Worm (Caenorhabditis elegans) whole organism, L4 larva: Measurements from ENCODE around the gene R11E3.1.

Experiments used
- D1046.2 ChIP-seq: fragments of 200-800 bp; sonication (Bioruptor generic); IDR thresholded peaks from 2 replicates; pipeline ENCODE4 v1.3.6; 2022; ENCODE audit warnings: missing genetic modification characterization, missing compliant biosample characterization
- F10B5.3 ChIP-seq: sonication (generic microtip); optimal IDR thresholded peaks from 2 replicates; lab custom pipeline; 2016; ENCODE audit warnings: mild to moderate bottlenecking, missing genetic modification characterization, missing compliant biosample characterization
- F37D6.2 ChIP-seq: sonication (generic microtip); optimal IDR thresholded peaks from 2 replicates; lab custom pipeline; 2016; ENCODE audit warnings: mild to moderate bottlenecking, missing genetic modification characterization, missing compliant biosample characterization
- Y48G9A.11 ChIP-seq: fragments of 200-800 bp; sonication (Bioruptor generic); IDR thresholded peaks from 2 replicates; pipeline ENCODE4 v1.3.6; 2022; ENCODE audit warnings: missing genetic modification reagents, missing genetic modification characterization, missing compliant biosample characterization
- Y75B8A.6 ChIP-seq: fragments of 200-800 bp; sonication (Bioruptor generic); IDR thresholded peaks from 2 replicates; pipeline ENCODE4 v1.3.6; 2022; ENCODE audit warnings: missing genetic modification reagents, missing genetic modification characterization, missing compliant biosample characterization
- ZK337.2 ChIP-seq: fragments of 200-800 bp; sonication (Bioruptor generic); IDR thresholded peaks from 2 replicates; pipeline ENCODE4 v1.3.6; 2022; ENCODE audit warnings: missing genetic modification reagents, missing genetic modification characterization, missing compliant biosample characterization
- aha-1 ChIP-seq: fragments of 150-350 bp; peaks from one replicate; lab custom pipeline; 2014; ENCODE audit warnings: missing biosample characterization, missing genetic modification characterization
- ama-1 ChIP-seq: fragments of 150-350 bp; optimal IDR thresholded peaks from 2 replicates; lab custom pipeline; 2014; ENCODE audit warnings: inconsistent platforms, mixed read lengths
- arid-1 ChIP-seq: fragments of 200-800 bp; sonication (Bioruptor generic); conservative IDR thresholded peaks from 2 replicates; pipeline ENCODE4 v1.3.6; 2022; ENCODE audit warnings: missing genetic modification reagents, missing genetic modification characterization, missing compliant biosample characterization
- ceh-20 ChIP-seq: fragments of 200-800 bp; sonication (Bioruptor generic); IDR thresholded peaks from 2 replicates; pipeline ENCODE4 v1.3.6; 2022; ENCODE audit warnings: missing genetic modification reagents, missing genetic modification characterization, missing compliant biosample characterization
- ceh-32 ChIP-seq: sonication (generic microtip); optimal IDR thresholded peaks from 2 replicates; lab custom pipeline; 2016; ENCODE audit warnings: mild to moderate bottlenecking, missing genetic modification characterization, missing compliant biosample characterization; ENCODE audit not compliant: poor library complexity
- ceh-44 ChIP-seq: fragments of 200-800 bp; sonication (Bioruptor generic); IDR thresholded peaks from 2 replicates; pipeline ENCODE4 v1.3.6; 2022; ENCODE audit warnings: missing genetic modification reagents, missing genetic modification characterization, missing compliant biosample characterization
- ceh-62 ChIP-seq: sonication (generic microtip); optimal IDR thresholded peaks from 2 replicates; lab custom pipeline; 2017; ENCODE audit warnings: missing biosample characterization, missing genetic modification characterization
- ces-1 ChIP-seq: fragments of 150-350 bp; sonication (generic microtip); optimal IDR thresholded peaks from 4 replicates; lab custom pipeline; 2014; ENCODE audit warnings: missing biosample characterization, missing genetic modification reagents, missing genetic modification characterization
- cey-2 ChIP-seq: sonication (generic microtip); optimal IDR thresholded peaks from 3 replicates; lab custom pipeline; 2017; ENCODE audit warnings: missing genetic modification characterization, mild to moderate bottlenecking, missing compliant biosample characterization, antibody characterized with exemption, borderline replicate concordance; ENCODE audit not compliant: insufficient read depth
- ctbp-1 ChIP-seq: fragments of 200-800 bp; sonication (Bioruptor generic); IDR thresholded peaks from 2 replicates; pipeline ENCODE4 v1.3.6; 2022; ENCODE audit warnings: missing genetic modification reagents, missing genetic modification characterization, missing compliant biosample characterization
- daf-19 ChIP-seq: fragments of 200-800 bp; sonication (Bioruptor generic); conservative IDR thresholded peaks from 2 replicates; pipeline ENCODE4 v1.3.6; 2022; ENCODE audit warnings: missing genetic modification characterization, missing compliant biosample characterization
- daf-8 ChIP-seq: fragments of 200-800 bp; sonication (Bioruptor generic); IDR thresholded peaks from 2 replicates; pipeline ENCODE4 v1.3.6; 2022; ENCODE audit warnings: missing genetic modification characterization, missing compliant biosample characterization
- dpl-1 ChIP-seq: fragments of 150-350 bp; optimal IDR thresholded peaks from 2 replicates; lab custom pipeline; 2014; ENCODE audit warnings: missing biosample characterization, missing genetic modification reagents, missing genetic modification characterization
- duxl-1 ChIP-seq: sonication (generic microtip); optimal IDR thresholded peaks from 2 replicates; lab custom pipeline; 2016; ENCODE audit warnings: mild to moderate bottlenecking, missing genetic modification characterization, moderate library complexity, missing compliant biosample characterization; ENCODE audit not compliant: poor library complexity
- egl-43 ChIP-seq: fragments of 200-800 bp; sonication (Bioruptor generic); IDR thresholded peaks from 2 replicates; pipeline ENCODE4 v1.3.6; 2022; ENCODE audit warnings: missing genetic modification reagents, missing genetic modification characterization, missing compliant biosample characterization
- fkh-10 ChIP-seq: fragments of 150-350 bp; optimal IDR thresholded peaks from 2 replicates; lab custom pipeline; 2014; ENCODE audit warnings: missing biosample characterization, missing genetic modification reagents, missing genetic modification characterization
- fos-1 ChIP-seq: fragments of 150-350 bp; optimal IDR thresholded peaks from 2 replicates; lab custom pipeline; 2014; ENCODE audit warnings: missing biosample characterization, missing genetic modification characterization
- hlh-11 ChIP-seq: fragments of 200-800 bp; sonication (Bioruptor generic); optimal IDR thresholded peaks from 2 replicates; lab custom pipeline; 2018; ENCODE audit warnings: mild to moderate bottlenecking, missing genetic modification characterization, missing compliant biosample characterization
- hmg-1.1 ChIP-seq: fragments of 200-800 bp; sonication (Bioruptor generic); IDR thresholded peaks from 2 replicates; pipeline ENCODE4 v1.3.6; 2022; ENCODE audit warnings: missing genetic modification reagents, missing genetic modification characterization, missing compliant biosample characterization
- lim-7 ChIP-seq: fragments of 200-800 bp; sonication (Bioruptor generic); IDR thresholded peaks from 2 replicates; pipeline ENCODE4 v1.3.6; 2022; ENCODE audit warnings: missing genetic modification characterization, missing compliant biosample characterization
- lin-1 ChIP-seq: fragments of 200-800 bp; sonication (Bioruptor generic); IDR thresholded peaks from 2 replicates; pipeline ENCODE4 v1.3.6; 2022; ENCODE audit warnings: missing genetic modification reagents, missing genetic modification characterization, missing compliant biosample characterization
- lin-13 ChIP-seq: fragments of 150-350 bp; optimal IDR thresholded peaks from 2 replicates; lab custom pipeline; 2014; ENCODE audit warnings: missing biosample characterization, missing genetic modification reagents, missing genetic modification characterization
- lin-15B ChIP-seq: fragments of 150-350 bp; sonication (generic microtip); optimal IDR thresholded peaks from 3 replicates; lab custom pipeline; 2014; ENCODE audit warnings: missing biosample characterization, missing genetic modification characterization
- lin-38 ChIP-seq: fragments of 200-800 bp; sonication (Bioruptor generic); IDR thresholded peaks from 2 replicates; pipeline ENCODE4 v1.3.6; 2022; ENCODE audit warnings: missing genetic modification reagents, missing genetic modification characterization, missing compliant biosample characterization
- lin-39 ChIP-seq: fragments of 150-350 bp; optimal IDR thresholded peaks from 2 replicates; lab custom pipeline; 2014; ENCODE audit warnings: missing biosample characterization, missing genetic modification reagents, missing genetic modification characterization
- mdl-1 ChIP-seq, 2 experiments: fragments of 150-350 bp in 1 of 2; sonication (generic microtip) in 1 of 2; optimal IDR thresholded peaks; 2 replicates each; lab custom pipeline; 2014 to 2017; ENCODE audit warnings: missing biosample characterization in 2 of 2, missing genetic modification characterization in 2 of 2
- mes-2 ChIP-seq: sonication (generic microtip); optimal IDR thresholded peaks from 2 replicates; lab custom pipeline; 2016; ENCODE audit warnings: missing genotype, mild to moderate bottlenecking, missing genetic modification characterization, missing compliant biosample characterization; ENCODE audit not compliant: poor library complexity, severe bottlenecking
- mxl-3 ChIP-seq: fragments of 200-800 bp; sonication (Bioruptor generic); optimal IDR thresholded peaks from 2 replicates; lab custom pipeline; 2018; ENCODE audit warnings: mild to moderate bottlenecking, missing genetic modification characterization, missing compliant biosample characterization
- nhr-10 ChIP-seq: fragments of 150-350 bp; optimal IDR thresholded peaks from 2 replicates; lab custom pipeline; 2014; ENCODE audit warnings: missing biosample characterization, missing genetic modification characterization
- nhr-102 ChIP-seq: sonication (generic microtip); optimal IDR thresholded peaks from 2 replicates; lab custom pipeline; 2016; ENCODE audit warnings: mild to moderate bottlenecking, missing genetic modification characterization, moderate library complexity, missing compliant biosample characterization
- nhr-11 ChIP-seq: fragments of 150-350 bp; optimal IDR thresholded peaks from 2 replicates; lab custom pipeline; 2014; ENCODE audit warnings: missing biosample characterization, missing genetic modification characterization
- nhr-25 ChIP-seq: sonication (generic microtip); optimal IDR thresholded peaks from 2 replicates; lab custom pipeline; 2017; ENCODE audit warnings: missing genetic modification characterization, mild to moderate bottlenecking, missing compliant biosample characterization, antibody characterized with exemption, moderate library complexity, borderline replicate concordance; ENCODE audit not compliant: insufficient read depth
- nhr-41 ChIP-seq: fragments of 200-800 bp; sonication (Bioruptor generic); IDR thresholded peaks from 2 replicates; pipeline ENCODE4 v1.3.6; 2022; ENCODE audit warnings: missing genetic modification reagents, missing genetic modification characterization, missing compliant biosample characterization
- nhr-42 ChIP-seq: fragments of 200-800 bp; sonication (Bioruptor generic); IDR thresholded peaks from 2 replicates; pipeline ENCODE4 v1.3.6; 2022; ENCODE audit warnings: missing genetic modification characterization, missing compliant biosample characterization
- nhr-76 ChIP-seq: fragments of 150-350 bp; optimal IDR thresholded peaks from 2 replicates; lab custom pipeline; 2014; ENCODE audit warnings: missing biosample characterization, missing genetic modification characterization
- nhr-77 ChIP-seq: fragments of 150-350 bp; optimal IDR thresholded peaks from 2 replicates; lab custom pipeline; 2014; ENCODE audit warnings: missing biosample characterization, missing genetic modification characterization
- saeg-2 ChIP-seq: fragments of 200-800 bp; sonication (Bioruptor generic); IDR thresholded peaks from 2 replicates; pipeline ENCODE4 v1.3.6; 2022; ENCODE audit warnings: missing genetic modification reagents, missing genetic modification characterization, missing compliant biosample characterization
- sdz-12 ChIP-seq: fragments of 200-800 bp; sonication (Bioruptor generic); optimal IDR thresholded peaks from 2 replicates; lab custom pipeline; 2018; ENCODE audit warnings: mild to moderate bottlenecking, missing genetic modification characterization, missing compliant biosample characterization
- skn-1 ChIP-seq: fragments of 150-350 bp; optimal IDR thresholded peaks from 2 replicates; lab custom pipeline; 2014; ENCODE audit warnings: missing biosample characterization, missing genetic modification characterization
- snpc-1.2 ChIP-seq: fragments of 200-800 bp; sonication (Bioruptor generic); IDR thresholded peaks from 2 replicates; pipeline ENCODE4 v1.3.6; 2022; ENCODE audit warnings: missing genetic modification reagents, missing genetic modification characterization, missing compliant biosample characterization
- tag-97 ChIP-seq: fragments of 200-800 bp; sonication (Bioruptor generic); IDR thresholded peaks from 2 replicates; pipeline ENCODE4 v1.3.6; 2022; ENCODE audit warnings: missing genetic modification characterization, missing compliant biosample characterization
- unc-130 ChIP-seq: sonication (generic microtip); optimal IDR thresholded peaks from 2 replicates; lab custom pipeline; 2016; ENCODE audit warnings: missing genetic modification reagents, missing genetic modification characterization, missing compliant biosample characterization
- vab-7 ChIP-seq: fragments of 200-800 bp; sonication (Bioruptor generic); IDR thresholded peaks from 2 replicates; pipeline ENCODE4 v1.3.6; 2022; ENCODE audit warnings: missing genetic modification reagents, missing genetic modification characterization, missing compliant biosample characterization
- zip-2 ChIP-seq: fragments of 150-350 bp; optimal IDR thresholded peaks from 2 replicates; lab custom pipeline; 2014; ENCODE audit warnings: missing biosample characterization, missing genetic modification characterization

R11E3.1 gene

DNA sequence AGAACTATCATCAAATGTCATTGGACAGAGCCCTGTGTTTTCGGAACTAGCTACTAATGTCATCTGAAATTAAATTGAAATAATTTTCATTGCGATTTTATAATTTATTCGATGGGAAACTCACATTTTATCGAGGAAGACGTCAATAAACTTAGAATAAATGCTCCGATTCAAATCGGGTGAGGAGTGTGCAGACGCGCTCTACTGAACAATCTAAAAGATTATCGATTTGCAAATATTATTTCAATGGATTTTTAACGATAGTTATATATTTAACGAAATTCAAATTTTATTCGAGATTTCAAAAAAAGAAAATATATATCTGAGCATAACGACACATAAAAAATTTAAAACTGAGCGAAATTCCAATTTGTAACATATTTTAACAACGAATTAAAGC lies 9.6 kb downstream of the R11E3.1 start, which contains the start of gene eor-1 (continued):
- TF ChIP-seq saeg-2 (GFP tag; lab: Robert Waterston, UW) (no peak), ceh-20 (GFP tag; lab: Robert Waterston, UW) (no peak), zip-2 (tag; lab: Kevin White, UChicago) (no peak), Y48G9A.11 (GFP tag; lab: Robert Waterston, UW) (no peak), tag-97 (GFP tag; lab: Robert Waterston, UW) (no peak), nhr-76 (tag; lab: Kevin White, UChicago) (no peak), mxl-3 (GFP tag; lab: Kevin White, UChicago) (no peak), lin-39 (no peak), hlh-11 (tag; lab: Kevin White, UChicago) (no peak), mes-2 (tag; lab: Kevin White, UChicago) (peak; percentile 67), F37D6.2 (no peak), sdz-12 (GFP tag; lab: Kevin White, UChicago) (no peak), snpc-1.2 (GFP tag; lab: Robert Waterston, UW) (no peak), vab-7 (GFP tag; lab: Robert Waterston, UW) (no peak), ctbp-1 (GFP tag; lab: Robert Waterston, UW) (no peak), Y75B8A.6 (GFP tag; lab: Robert Waterston, UW) (no peak), egl-43 (GFP tag; lab: Robert Waterston, UW) (no peak), duxl-1 (tag; lab: Kevin White, UChicago) (no peak), nhr-77 (tag; lab: Kevin White, UChicago) (peak; percentile 53), arid-1 (no peak), unc-130 (peak; percentile 22), ces-1 (no peak), lin-38 (GFP tag; lab: Robert Waterston, UW) (peak; percentile 93), skn-1 (tag; lab: Kevin White, UChicago) (no peak), lin-15B (tag; lab: Kevin White, UChicago) (no peak), ceh-32 (no peak), hmg-1.1 (GFP tag; lab: Robert Waterston, UW) (no peak), lin-1 (GFP tag; lab: Robert Waterston, UW) (no peak), fkh-10 (GFP tag; lab: Kevin White, UChicago) (no peak), daf-8 (GFP tag; lab: Robert Waterston, UW) (no peak), nhr-11 (tag; lab: Kevin White, UChicago) (no peak), nhr-102 (no peak), D1046.2 (GFP tag; lab: Robert Waterston, UW) (no peak), fos-1 (tag; lab: Kevin White, UChicago) (no peak), lim-7 (GFP tag; lab: Robert Waterston, UW) (no peak), ZK337.2 (GFP tag; lab: Robert Waterston, UW) (no peak), ceh-62 (no peak), mdl-1 (tag; optimal IDR thresholded peaks at IDR 0.05; lab: Kevin White, UChicago) (no peak), ama-1 (lab: Kevin White, UChicago) (peak; percentile 20), aha-1 (tag; lab: Kevin White, UChicago) (no peak), ceh-44 (GFP tag; lab: Robert Waterston, UW) (no peak), dpl-1 (GFP tag; lab: Kevin White, UChicago) (peak; percentile 33), daf-19 (GFP tag; lab: Robert Waterston, UW) (no peak), F10B5.3 (tag; lab: Kevin White, UChicago) (no peak), cey-2 (no peak), nhr-42 (GFP tag; lab: Robert Waterston, UW) (no peak), nhr-41 (GFP tag; lab: Robert Waterston, UW) (no peak), lin-13 (GFP tag; lab: Kevin White, UChicago) (no peak), nhr-25 (peak; percentile 48), nhr-10 (tag; lab: Kevin White, UChicago) (no peak)
